Fruit fly (Drosophila melanogaster) whole organism, embryonic: Measurements from ENCODE around the gene Arl5.
A peak's percentile ranks its signal among the peaks of the same experiment; 100 is the strongest.

Experiments
- Ada2b ChIP-seq: fragments of 200-800 bp; sonication (Bioruptor generic); IDR thresholded peaks from 2 replicates; pipeline ENCODE4 v1.3.6; 2022; ENCODE audit warnings: missing biosample characterization, missing genetic modification characterization
- BEAF-32 ChIP-seq: fragments of 200-800 bp; sonication (Bioruptor generic); optimal IDR thresholded peaks from 3 replicates; lab custom pipeline; 2017; ENCODE audit warnings: missing biosample characterization, missing genetic modification characterization, mild to moderate bottlenecking, moderate library complexity, missing genetic modification reagents
- CG11504 ChIP-seq: fragments of 200-800 bp; sonication (Bioruptor generic); optimal IDR thresholded peaks from 3 replicates; lab custom pipeline; 2019; ENCODE audit warnings: missing biosample characterization, mild to moderate bottlenecking, missing genetic modification characterization, moderate library complexity
- CG15696 ChIP-seq: fragments of 200-800 bp; sonication (Bioruptor generic); optimal IDR thresholded peaks from 2 replicates; lab custom pipeline; 2019; ENCODE audit warnings: missing biosample characterization, mild to moderate bottlenecking, missing genetic modification characterization, moderate library complexity
- CG16815 ChIP-seq: fragments of 200-800 bp; sonication (Bioruptor generic); optimal IDR thresholded peaks from 3 replicates; lab custom pipeline; 2017; ENCODE audit warnings: missing biosample characterization, mild to moderate bottlenecking, missing genetic modification characterization
- CG17359 ChIP-seq: fragments of 200-800 bp; sonication (Bioruptor generic); optimal IDR thresholded peaks from 3 replicates; lab custom pipeline; 2018; ENCODE audit warnings: missing biosample characterization, mild to moderate bottlenecking, missing genetic modification characterization, moderate library complexity
- CG2678 ChIP-seq: fragments of 200-800 bp; sonication (Bioruptor generic); optimal IDR thresholded peaks from 3 replicates; lab custom pipeline; 2019; ENCODE audit warnings: missing biosample characterization, mild to moderate bottlenecking, missing genetic modification characterization, moderate library complexity
- CG31365 ChIP-seq: fragments of 200-800 bp; sonication (Bioruptor generic); optimal IDR thresholded peaks from 2 replicates; lab custom pipeline; 2018; ENCODE audit warnings: missing biosample characterization, mild to moderate bottlenecking, missing genetic modification characterization
- CG31388 ChIP-seq: fragments of 200-800 bp; sonication (Bioruptor generic); optimal IDR thresholded peaks from 2 replicates; lab custom pipeline; 2016; ENCODE audit warnings: missing biosample characterization, missing genetic modification characterization
- CG4617 ChIP-seq: fragments of 200-800 bp; sonication (Bioruptor generic); optimal IDR thresholded peaks from 3 replicates; lab custom pipeline; 2016; ENCODE audit warnings: missing biosample characterization, missing genetic modification characterization, borderline replicate concordance
- CG6654 ChIP-seq: fragments of 200-800 bp; sonication (Bioruptor generic); optimal IDR thresholded peaks from 2 replicates; lab custom pipeline; 2017; ENCODE audit warnings: missing biosample characterization, mild to moderate bottlenecking, missing genetic modification characterization
- CG6791 ChIP-seq: fragments of 200-800 bp; sonication (Bioruptor generic); IDR thresholded peaks from 3 replicates; pipeline ENCODE4 v1.3.6; 2022; ENCODE audit warnings: missing biosample characterization, missing genetic modification characterization; ENCODE audit not compliant: partially characterized antibody
- CG7928 ChIP-seq: fragments of 200-800 bp; sonication (Bioruptor generic); optimal IDR thresholded peaks from 2 replicates; lab custom pipeline; 2017; ENCODE audit warnings: missing biosample characterization, mild to moderate bottlenecking, missing genetic modification characterization
- CG8281 ChIP-seq: fragments of 200-800 bp; sonication (Bioruptor generic); optimal IDR thresholded peaks from 2 replicates; lab custom pipeline; 2018; ENCODE audit warnings: missing biosample characterization, mild to moderate bottlenecking, missing genetic modification characterization, moderate library complexity
- CG8388 ChIP-seq: fragments of 200-800 bp; sonication (Bioruptor generic); optimal IDR thresholded peaks from 2 replicates; lab custom pipeline; 2019; ENCODE audit warnings: missing biosample characterization, mild to moderate bottlenecking, missing genetic modification characterization, moderate library complexity
- CkIIα-i1 ChIP-seq: fragments of 200-800 bp; sonication (Bioruptor generic); IDR thresholded peaks from 2 replicates; pipeline ENCODE4 v1.3.6; 2022; ENCODE audit warnings: missing biosample characterization, missing genetic modification characterization
- Dek ChIP-seq: fragments of 200-800 bp; sonication (Bioruptor generic); optimal IDR thresholded peaks from 3 replicates; lab custom pipeline; 2019; ENCODE audit warnings: missing biosample characterization, mild to moderate bottlenecking, missing genetic modification characterization, moderate library complexity
- Dip3 ChIP-seq: fragments of 200-800 bp; sonication (Bioruptor generic); optimal IDR thresholded peaks from 3 replicates; lab custom pipeline; 2016; ENCODE audit warnings: missing biosample characterization, missing genetic modification characterization
- Drgx ChIP-seq: fragments of 200-800 bp; sonication (Bioruptor generic); IDR thresholded peaks from 2 replicates; pipeline ENCODE4 v1.3.6; 2022; ENCODE audit warnings: missing biosample characterization, missing genetic modification characterization
- Fer2 ChIP-seq: fragments of 200-800 bp; sonication (Bioruptor generic); optimal IDR thresholded peaks from 2 replicates; lab custom pipeline; 2018; ENCODE audit warnings: missing biosample characterization, mild to moderate bottlenecking, missing genetic modification characterization, moderate library complexity
- HLHmδ ChIP-seq: fragments of 200-800 bp; sonication (Bioruptor generic); optimal IDR thresholded peaks from 2 replicates; lab custom pipeline; 2018; ENCODE audit warnings: missing biosample characterization, mild to moderate bottlenecking, missing genetic modification characterization, moderate library complexity
- Lpt ChIP-seq: fragments of >200 bp; optimal IDR thresholded peaks from 2 replicates; lab custom pipeline; 2018; ENCODE audit warnings: missing biosample characterization, missing genetic modification characterization
- Scr ChIP-seq: fragments of 200-800 bp; sonication (Bioruptor generic); IDR thresholded peaks from 2 replicates; pipeline ENCODE4 v1.3.6; 2022; ENCODE audit warnings: missing biosample characterization, missing genetic modification characterization; ENCODE audit not compliant: partially characterized antibody
- Xrp1 ChIP-seq: fragments of 200-800 bp; sonication (Bioruptor generic); IDR thresholded peaks from 2 replicates; pipeline ENCODE4 v1.3.6; 2022; ENCODE audit warnings: missing biosample characterization, missing genetic modification characterization
- abd-A ChIP-seq: fragments of 200-800 bp; sonication (Bioruptor generic); optimal IDR thresholded peaks from 3 replicates; lab custom pipeline; 2019; ENCODE audit warnings: missing biosample characterization, mild to moderate bottlenecking, missing genetic modification characterization, moderate library complexity
- bowl ChIP-seq: fragments of 200-800 bp; sonication (Bioruptor generic); IDR thresholded peaks from 2 replicates; pipeline ENCODE4 v1.3.6; 2022; ENCODE audit warnings: missing biosample characterization, missing genetic modification characterization
- br ChIP-seq: fragments of >200 bp; optimal IDR thresholded peaks from 2 replicates; lab custom pipeline; 2017
- caup ChIP-seq: fragments of 200-800 bp; sonication (Bioruptor generic); optimal IDR thresholded peaks from 3 replicates; lab custom pipeline; 2017; ENCODE audit warnings: missing biosample characterization, mild to moderate bottlenecking, missing genetic modification characterization, moderate library complexity; ENCODE audit not compliant: severe bottlenecking
- crp ChIP-seq, 2 experiments: fragments of 200-800 bp; sonication (Bioruptor generic); optimal IDR thresholded peaks; 2 replicates in 1 of 2; 3 replicates in 1 of 2; lab custom pipeline; 2017; ENCODE audit warnings: missing biosample characterization in 2 of 2, missing genetic modification characterization in 2 of 2, mild to moderate bottlenecking in 1 of 2, moderate library complexity in 1 of 2
- eve ChIP-seq, 2 experiments: fragments of >200 bp; optimal IDR thresholded peaks; 2 replicates each; lab custom pipeline; 2017; ENCODE audit warnings: missing biosample characterization in 2 of 2, missing genetic modification characterization in 2 of 2
- gem ChIP-seq: fragments of 200-800 bp; sonication (Bioruptor generic); optimal IDR thresholded peaks from 2 replicates; lab custom pipeline; 2019; ENCODE audit warnings: missing biosample characterization, mild to moderate bottlenecking, missing genetic modification characterization, moderate library complexity
- hb ChIP-seq: fragments of 200-800 bp; sonication (Bioruptor generic); IDR thresholded peaks from 3 replicates; pipeline ENCODE4 v1.3.6; 2022; ENCODE audit warnings: missing biosample characterization, missing genetic modification characterization; ENCODE audit not compliant: partially characterized antibody
- hbn ChIP-seq: fragments of 200-800 bp; sonication (Bioruptor generic); IDR thresholded peaks from 2 replicates; pipeline ENCODE4 v1.3.6; 2022; ENCODE audit warnings: missing biosample characterization, missing genetic modification characterization; ENCODE audit not compliant: partially characterized antibody
- insv ChIP-seq, 2 experiments: fragments of 200-800 bp; sonication (Bioruptor generic); optimal IDR thresholded peaks; 3 replicates each; lab custom pipeline; 2016 to 2018; ENCODE audit warnings: missing biosample characterization in 2 of 2, missing genetic modification characterization in 2 of 2
- kni ChIP-seq: fragments of 200-800 bp; sonication (Bioruptor generic); optimal IDR thresholded peaks from 3 replicates; lab custom pipeline; 2017; ENCODE audit warnings: mild to moderate bottlenecking, missing biosample characterization, missing genetic modification reagents, missing genetic modification characterization
- mirr ChIP-seq: fragments of 200-800 bp; sonication (Bioruptor generic); optimal IDR thresholded peaks from 3 replicates; lab custom pipeline; 2018; ENCODE audit warnings: missing biosample characterization, mild to moderate bottlenecking, missing genetic modification characterization
- nmo ChIP-seq: fragments of 200-800 bp; sonication (Bioruptor generic); optimal IDR thresholded peaks from 2 replicates; lab custom pipeline; 2018; ENCODE audit warnings: missing biosample characterization, mild to moderate bottlenecking, missing genetic modification characterization, moderate library complexity
- prd ChIP-seq, 3 experiments: fragments of >200 bp in 2 of 3; fragments of 200-800 bp in 1 of 3; sonication (Bioruptor generic) in 1 of 3; optimal IDR thresholded peaks in 2 of 3; IDR thresholded peaks in 1 of 3; 2 replicates in 2 of 3; 3 replicates in 1 of 3; pipeline versions ENCODE4 v1.3.6 to Lab custom; 2017 to 2022; ENCODE audit warnings: missing biosample characterization in 1 of 3, missing genetic modification characterization in 1 of 3
- pros ChIP-seq: fragments of 200-800 bp; sonication (Bioruptor generic); optimal IDR thresholded peaks from 3 replicates; lab custom pipeline; 2019; ENCODE audit warnings: missing biosample characterization, mild to moderate bottlenecking, missing genetic modification characterization, moderate library complexity
- row ChIP-seq: fragments of 200-800 bp; sonication (Bioruptor generic); IDR thresholded peaks from 3 replicates; pipeline ENCODE4 v1.3.6; 2022; ENCODE audit warnings: missing biosample characterization, missing genetic modification characterization
- seq ChIP-seq: fragments of 200-800 bp; sonication (Bioruptor generic); IDR thresholded peaks from 2 replicates; pipeline ENCODE4 v1.3.6; 2022; ENCODE audit warnings: missing biosample characterization, missing genetic modification characterization
- so ChIP-seq: fragments of 200-800 bp; sonication (Bioruptor generic); IDR thresholded peaks from 3 replicates; pipeline ENCODE4 v1.3.6; 2022; ENCODE audit warnings: missing biosample characterization, missing genetic modification characterization
- stwl ChIP-seq: fragments of 200-800 bp; sonication (Bioruptor generic); optimal IDR thresholded peaks from 3 replicates; lab custom pipeline; 2018; ENCODE audit warnings: missing biosample characterization, mild to moderate bottlenecking, missing genetic modification characterization, moderate library complexity
- tio ChIP-seq: fragments of 200-800 bp; sonication (Bioruptor generic); optimal IDR thresholded peaks from 2 replicates; lab custom pipeline; 2017; ENCODE audit warnings: missing biosample characterization, missing genetic modification characterization, inconsistent platforms
- trh ChIP-seq: fragments of 200-800 bp; sonication (Bioruptor generic); optimal IDR thresholded peaks from 2 replicates; lab custom pipeline; 2016; ENCODE audit warnings: missing biosample characterization, missing genetic modification characterization
- tup ChIP-seq: fragments of 200-800 bp; sonication (Bioruptor generic); optimal IDR thresholded peaks from 2 replicates; lab custom pipeline; 2016; ENCODE audit warnings: missing biosample characterization, mild to moderate bottlenecking, missing genetic modification characterization, moderate library complexity

Gene Arl5

dm6 chr3L:8318916-8319506 lies 19.4 kb upstream of the Arl5 start, which contains the start of gene CG43059 (continued):
- no peak for TF ChIP-seq caup (GFP tag; lab: Kevin White, UChicago)
- TF ChIP-seq CG17359 (tag; lab: Kevin White, UChicago): peak; percentile 1
- no peak for TF ChIP-seq so
- TF ChIP-seq trh (GFP tag; lab: Kevin White, UChicago): no peak
- no peak for TF ChIP-seq HLHmδ (GFP tag; lab: Kevin White, UChicago)
- TF ChIP-seq stwl (tag; lab: Kevin White, UChicago): no peak
- TF ChIP-seq Xrp1 (GFP tag; lab: Robert Waterston, UW): peak; percentile 20; the same call in 1 of the 2 replicates
- TF ChIP-seq Ada2b (GFP tag; lab: Robert Waterston, UW): 0 out of 2 replicates have a peak, but pooled peaks have one; percentile 25
- peak; percentile 35 for TF ChIP-seq CG11504 (tag; lab: Kevin White, UChicago)
- TF ChIP-seq row: 0 out of 3 replicates have a peak, but pooled peaks have one; percentile 9
- no peak for TF ChIP-seq hbn (GFP tag; lab: Robert Waterston, UW)
- no peak for TF ChIP-seq prd (optimal IDR thresholded peaks at IDR 0.05; lab: Kevin White, UChicago)
- peak; percentile 29; the same call in 1 of the 3 replicates for TF ChIP-seq prd (GFP tag; IDR thresholded peaks at IDR 0.05; lab: Robert Waterston, UW)
- TF ChIP-seq gem (tag; lab: Kevin White, UChicago): peak; percentile 22
- TF ChIP-seq tio (GFP tag; lab: Kevin White, UChicago): no peak
- TF ChIP-seq Drgx: peak; percentile 92

- TF ChIP-seq nmo (GFP tag; lab: Kevin White, UChicago): peak; percentile 80
- peak; percentile 59 for TF ChIP-seq CG8388 (GFP tag; lab: Kevin White, UChicago)
- TF ChIP-seq CG8281: peak; percentile 15
- TF ChIP-seq pros (GFP tag; lab: Kevin White, UChicago): peak; percentile 60
- no peak for TF ChIP-seq bowl (GFP tag; lab: Robert Waterston, UW)
- TF ChIP-seq seq: no peak
- TF ChIP-seq insv (GFP tag; optimal IDR thresholded peaks at IDR 0.05; lab: Kevin White, UChicago): peak in 1 of 2 experiments; percentile 87
- TF ChIP-seq abd-A: no peak
- TF ChIP-seq BEAF-32 (GFP tag; lab: Kevin White, UChicago): peak; percentile 54
- TF ChIP-seq eve (GFP tag; optimal IDR thresholded peaks at IDR 0.05; lab: Kevin White, UChicago): no peak
- peak; percentile 34 for TF ChIP-seq CG31365 (tag; lab: Kevin White, UChicago)
- TF ChIP-seq CG16815 (GFP tag; lab: Kevin White, UChicago): peak; percentile 22
- TF ChIP-seq mirr: peak; percentile 31
- TF ChIP-seq Dip3 (GFP tag; lab: Kevin White, UChicago): peak; percentile 2
- TF ChIP-seq CG6791 (GFP tag; lab: Robert Waterston, UW): no peak
- no peak for TF ChIP-seq br (lab: Kevin White, UChicago)
- no peak for TF ChIP-seq tup (GFP tag; lab: Kevin White, UChicago)
- TF ChIP-seq CG15696 (tag; lab: Kevin White, UChicago): peak; percentile 74
- TF ChIP-seq Dek (tag; lab: Kevin White, UChicago): peak; percentile 65
- TF ChIP-seq CG2678: peak; percentile 68
- TF ChIP-seq CkIIα-i1: no peak
- TF ChIP-seq Scr (GFP tag; lab: Robert Waterston, UW): no peak; the same call in 1 of the 2 replicates
- TF ChIP-seq hb (GFP tag; lab: Robert Waterston, UW): no peak
- TF ChIP-seq CG6654 (GFP tag; lab: Kevin White, UChicago): no peak
- peak; percentile 54 for TF ChIP-seq CG4617 (GFP tag; lab: Kevin White, UChicago)
- TF ChIP-seq kni (GFP tag; lab: Kevin White, UChicago): no peak
- peak; percentile 27 for TF ChIP-seq Fer2
- peak; percentile 24 for TF ChIP-seq CG31388 (GFP tag; lab: Kevin White, UChicago)
- TF ChIP-seq crp (GFP tag; optimal IDR thresholded peaks at IDR 0.05; lab: Kevin White, UChicago): peak in 1 of 2 experiments; percentile 7
- peak; percentile 56 for TF ChIP-seq CG7928 (GFP tag; lab: Kevin White, UChicago)
- no peak for TF ChIP-seq Lpt (GFP tag; lab: Kevin White, UChicago)
Measured at dm6 chr3L:8315141-8315816, 15.6 kb upstream of the Arl5 start, which contains the start of gene Cpsf6. Cpsf6 (minus strand) TSS chr3L:8315502.
